Worm (Caenorhabditis elegans): ENCODE results near the gene H06H21.11.

DNA sequence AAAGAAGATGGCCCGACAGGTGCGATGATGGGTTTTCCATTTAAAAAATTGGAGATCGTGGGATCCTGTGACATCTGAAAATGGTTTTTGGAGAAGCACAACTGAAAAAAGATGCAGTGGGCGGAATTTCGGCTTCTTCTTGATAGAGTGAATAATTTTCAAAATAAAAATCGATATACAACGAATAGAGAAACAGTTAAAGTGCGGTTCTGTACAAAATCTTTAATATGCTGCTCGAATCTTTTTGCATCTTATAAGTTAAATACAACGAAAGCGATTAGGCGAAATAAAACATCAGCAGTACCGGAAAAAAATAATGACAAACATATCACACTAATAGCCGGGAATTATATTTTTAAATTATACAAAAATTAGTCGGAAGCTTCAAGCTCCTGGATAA is at the start of gene H06H21.11:
- no peak for TF ChIP-seq egl-27 (tag; optimal IDR thresholded peaks at IDR 0.05)
- TF ChIP-seq ZK546.5 (tag; optimal IDR thresholded peaks at IDR 0.05), result no peak
- TF ChIP-seq Y75B8A.6 (GFP tag; IDR thresholded peaks at IDR 0.05), result no peak
- no peak for TF ChIP-seq zfp-2 (tag; optimal IDR thresholded peaks at IDR 0.05)
- TF ChIP-seq zfp-3 (GFP tag; conservative IDR thresholded peaks at IDR 0.05), result no peak
- peak; percentile 37; the same call in 1 of the 2 replicates for TF ChIP-seq pha-4 (GFP tag; IDR thresholded peaks at IDR 0.05)
- no peak for TF ChIP-seq pha-4 (tag; optimal IDR thresholded peaks at IDR 0.05)
- no peak for TF ChIP-seq nhr-25 (tag; optimal IDR thresholded peaks at IDR 0.05; ENCODE audit: borderline replicate concordance, insufficient read depth)
- TF ChIP-seq hlh-11 (tag; optimal IDR thresholded peaks at IDR 0.05), result no peak
- TF ChIP-seq F37D6.2 (tag; optimal IDR thresholded peaks at IDR 0.05), result no peak
- TF ChIP-seq lsy-2 (tag; optimal IDR thresholded peaks at IDR 0.05), result no peak

Measured in whole organism, L4 larva.